Fruit fly (Drosophila melanogaster) whole organism, embryonic: ENCODE measurements around the gene swa.

ENCODE experiments used
- Abd-B ChIP-seq: fragments of 200-800 bp; sonication (Bioruptor generic); optimal IDR thresholded peaks from 2 replicates; lab custom pipeline; 2018; ENCODE audit warnings: missing biosample characterization, mild to moderate bottlenecking, missing genetic modification characterization, moderate library complexity
- Ada2b ChIP-seq: fragments of 200-800 bp; sonication (Bioruptor generic); IDR thresholded peaks from 2 replicates; pipeline ENCODE4 v1.3.6; 2022; ENCODE audit warnings: missing biosample characterization, missing genetic modification characterization
- C15 ChIP-seq: fragments of 200-800 bp; sonication (Bioruptor generic); IDR thresholded peaks from 3 replicates; pipeline ENCODE4 v1.3.6; 2022; ENCODE audit warnings: missing biosample characterization, missing genetic modification characterization
- CG10979 ChIP-seq: fragments of 200-800 bp; sonication (Bioruptor generic); optimal IDR thresholded peaks from 2 replicates; lab custom pipeline; 2018; ENCODE audit warnings: missing biosample characterization, mild to moderate bottlenecking, missing genetic modification characterization, moderate library complexity
- CG11456 ChIP-seq: fragments of 200-800 bp; sonication (Bioruptor generic); IDR thresholded peaks from 3 replicates; pipeline ENCODE4 v1.3.6; 2022; ENCODE audit warnings: missing biosample characterization, missing genetic modification characterization
- CG12299 ChIP-seq: fragments of 200-800 bp; sonication (Bioruptor generic); optimal IDR thresholded peaks from 2 replicates; lab custom pipeline; 2018; ENCODE audit warnings: missing biosample characterization, mild to moderate bottlenecking, missing genetic modification characterization
- CG12744 ChIP-seq: fragments of 200-800 bp; sonication (Bioruptor generic); optimal IDR thresholded peaks from 2 replicates; lab custom pipeline; 2016; ENCODE audit warnings: missing biosample characterization, missing genetic modification characterization
- CG13894 ChIP-seq: fragments of 200-800 bp; sonication (Bioruptor generic); optimal IDR thresholded peaks from 3 replicates; lab custom pipeline; 2018; ENCODE audit warnings: missing biosample characterization, mild to moderate bottlenecking, missing genetic modification characterization, moderate library complexity
- CG14965 ChIP-seq: fragments of 200-800 bp; sonication (Bioruptor generic); optimal IDR thresholded peaks from 2 replicates; lab custom pipeline; 2016; ENCODE audit warnings: missing biosample characterization, missing genetic modification characterization, borderline replicate concordance
- CG15479 ChIP-seq: fragments of 200-800 bp; sonication (Bioruptor generic); optimal IDR thresholded peaks from 3 replicates; lab custom pipeline; 2019; ENCODE audit warnings: missing biosample characterization, mild to moderate bottlenecking, missing genetic modification characterization, moderate library complexity
- CG1603 ChIP-seq: fragments of 200-800 bp; sonication (Bioruptor generic); optimal IDR thresholded peaks from 2 replicates; lab custom pipeline; 2019; ENCODE audit warnings: missing biosample characterization, mild to moderate bottlenecking, missing genetic modification characterization, moderate library complexity
- CG16815 ChIP-seq: fragments of 200-800 bp; sonication (Bioruptor generic); optimal IDR thresholded peaks from 3 replicates; lab custom pipeline; 2017; ENCODE audit warnings: missing biosample characterization, mild to moderate bottlenecking, missing genetic modification characterization
- CG16863 ChIP-seq: fragments of 200-800 bp; sonication (Bioruptor generic); optimal IDR thresholded peaks from 3 replicates; lab custom pipeline; 2016; ENCODE audit warnings: missing biosample characterization, missing genetic modification characterization
- CG17829 ChIP-seq: fragments of 200-800 bp; optimal IDR thresholded peaks from 2 replicates; lab custom pipeline; 2019; ENCODE audit warnings: missing biosample characterization, mild to moderate bottlenecking, missing genetic modification characterization, moderate library complexity
- CG2120 ChIP-seq: fragments of 200-800 bp; sonication (Bioruptor generic); optimal IDR thresholded peaks from 3 replicates; lab custom pipeline; 2016; ENCODE audit warnings: missing biosample characterization, missing genetic modification characterization
- CG2875 ChIP-seq: fragments of 200-800 bp; sonication (Bioruptor generic); optimal IDR thresholded peaks from 2 replicates; lab custom pipeline; 2017; ENCODE audit warnings: missing biosample characterization, mild to moderate bottlenecking, missing genetic modification characterization, missing genetic modification reagents
- CG3065 ChIP-seq: fragments of 200-800 bp; sonication (Bioruptor generic); optimal IDR thresholded peaks from 2 replicates; lab custom pipeline; 2016; ENCODE audit warnings: missing biosample characterization, missing genetic modification characterization
- CG31441 ChIP-seq: fragments of 200-800 bp; sonication (Bioruptor generic); IDR thresholded peaks from 2 replicates; pipeline ENCODE4 v1.3.6; 2022; ENCODE audit warnings: missing biosample characterization, missing genetic modification characterization
- CG32772 ChIP-seq: fragments of 200-800 bp; sonication (Bioruptor generic); IDR thresholded peaks from 2 replicates; pipeline ENCODE4 v1.3.6; 2022; ENCODE audit warnings: missing biosample characterization, missing genetic modification characterization
- CG34422 ChIP-seq: fragments of 200-800 bp; sonication (Bioruptor generic); IDR thresholded peaks from 3 replicates; pipeline ENCODE4 v1.3.6; 2022; ENCODE audit warnings: missing biosample characterization, missing genetic modification characterization
- CG4360 ChIP-seq: fragments of 200-800 bp; sonication (Bioruptor generic); IDR thresholded peaks from 2 replicates; pipeline ENCODE4 v1.3.6; 2022; ENCODE audit warnings: missing biosample characterization, missing genetic modification characterization
- CG7556 ChIP-seq: fragments of 200-800 bp; sonication (Bioruptor generic); optimal IDR thresholded peaks from 2 replicates; lab custom pipeline; 2017; ENCODE audit warnings: missing biosample characterization, mild to moderate bottlenecking, missing genetic modification characterization
- CG7987 ChIP-seq: fragments of 200-800 bp; sonication (Bioruptor generic); optimal IDR thresholded peaks from 2 replicates; lab custom pipeline; 2018; ENCODE audit warnings: missing biosample characterization, mild to moderate bottlenecking, missing genetic modification characterization, moderate library complexity
- CG8290 ChIP-seq, 3 experiments: fragments of 200-800 bp; sonication (Bioruptor generic); optimal IDR thresholded peaks; 2 replicates each; lab custom pipeline; 2016 to 2019; ENCODE audit warnings: missing biosample characterization in 3 of 3, missing genetic modification characterization in 3 of 3, mild to moderate bottlenecking in 2 of 3, moderate library complexity in 1 of 3
- CG8388 ChIP-seq: fragments of 200-800 bp; sonication (Bioruptor generic); optimal IDR thresholded peaks from 2 replicates; lab custom pipeline; 2019; ENCODE audit warnings: missing biosample characterization, mild to moderate bottlenecking, missing genetic modification characterization, moderate library complexity
- CG9932 ChIP-seq: fragments of 200-800 bp; sonication (Bioruptor generic); IDR thresholded peaks from 2 replicates; pipeline ENCODE4 v1.3.6; 2022; ENCODE audit warnings: missing biosample characterization, missing genetic modification characterization
- CHES-1-like ChIP-seq: fragments of 200-800 bp; sonication (Bioruptor generic); optimal IDR thresholded peaks from 2 replicates; lab custom pipeline; 2016; ENCODE audit warnings: missing biosample characterization, missing genetic modification characterization
- Dfd ChIP-seq, 2 experiments: fragments of >200 bp; optimal IDR thresholded peaks; 2 replicates each; lab custom pipeline; 2017; ENCODE audit warnings: missing biosample characterization in 2 of 2, missing genetic modification characterization in 2 of 2
- Doc2 ChIP-seq: fragments of 200-800 bp; sonication (Bioruptor generic); IDR thresholded peaks from 2 replicates; pipeline ENCODE4 v1.3.6; 2022; ENCODE audit warnings: missing biosample characterization, missing genetic modification characterization
- Drgx ChIP-seq: fragments of 200-800 bp; sonication (Bioruptor generic); IDR thresholded peaks from 2 replicates; pipeline ENCODE4 v1.3.6; 2022; ENCODE audit warnings: missing biosample characterization, missing genetic modification characterization
- Fer2 ChIP-seq: fragments of 200-800 bp; sonication (Bioruptor generic); optimal IDR thresholded peaks from 2 replicates; lab custom pipeline; 2018; ENCODE audit warnings: missing biosample characterization, mild to moderate bottlenecking, missing genetic modification characterization, moderate library complexity
- Scr ChIP-seq: fragments of 200-800 bp; sonication (Bioruptor generic); IDR thresholded peaks from 2 replicates; pipeline ENCODE4 v1.3.6; 2022; ENCODE audit warnings: missing biosample characterization, missing genetic modification characterization; ENCODE audit not compliant: partially characterized antibody
- aop ChIP-seq: fragments of 200-800 bp; sonication (Bioruptor generic); IDR thresholded peaks from 2 replicates; pipeline ENCODE4 v1.3.6; 2022; ENCODE audit warnings: missing biosample characterization, missing genetic modification characterization
- bowl ChIP-seq: fragments of 200-800 bp; sonication (Bioruptor generic); IDR thresholded peaks from 2 replicates; pipeline ENCODE4 v1.3.6; 2022; ENCODE audit warnings: missing biosample characterization, missing genetic modification characterization
- chinmo ChIP-seq: fragments of 200-800 bp; sonication (Bioruptor generic); IDR thresholded peaks from 4 replicates; pipeline ENCODE4 v1.3.6; 2022; ENCODE audit warnings: missing biosample characterization, missing genetic modification characterization; ENCODE audit not compliant: partially characterized antibody
- ci ChIP-seq: fragments of 200-800 bp; sonication (Bioruptor generic); IDR thresholded peaks from 3 replicates; pipeline ENCODE4 v1.3.6; 2022; ENCODE audit warnings: missing biosample characterization, missing genetic modification characterization
- corto ChIP-seq: fragments of 200-800 bp; sonication (Bioruptor generic); optimal IDR thresholded peaks from 2 replicates; lab custom pipeline; 2016; ENCODE audit warnings: missing biosample characterization, mild to moderate bottlenecking, missing genetic modification characterization, moderate library complexity
- crp ChIP-seq, 2 experiments: fragments of 200-800 bp; sonication (Bioruptor generic); optimal IDR thresholded peaks; 2 replicates in 1 of 2; 3 replicates in 1 of 2; lab custom pipeline; 2017; ENCODE audit warnings: missing biosample characterization in 2 of 2, missing genetic modification characterization in 2 of 2, mild to moderate bottlenecking in 1 of 2, moderate library complexity in 1 of 2
- dmrt11E ChIP-seq: fragments of 200-800 bp; sonication (Bioruptor generic); optimal IDR thresholded peaks from 3 replicates; lab custom pipeline; 2018; ENCODE audit warnings: missing biosample characterization, mild to moderate bottlenecking, missing genetic modification characterization, moderate library complexity
- dpn ChIP-seq, 2 experiments: fragments of 200-800 bp; sonication (Bioruptor generic); optimal IDR thresholded peaks; 3 replicates each; lab custom pipeline; 2016; ENCODE audit warnings: missing biosample characterization in 2 of 2, missing genetic modification characterization in 2 of 2
- gcm2 ChIP-seq: fragments of 200-800 bp; sonication (Bioruptor generic); optimal IDR thresholded peaks from 2 replicates; lab custom pipeline; 2016; ENCODE audit warnings: missing biosample characterization, missing genetic modification characterization
- hbn ChIP-seq: fragments of 200-800 bp; sonication (Bioruptor generic); IDR thresholded peaks from 2 replicates; pipeline ENCODE4 v1.3.6; 2022; ENCODE audit warnings: missing biosample characterization, missing genetic modification characterization; ENCODE audit not compliant: partially characterized antibody
- pho ChIP-seq: fragments of 200-800 bp; sonication (Bioruptor generic); optimal IDR thresholded peaks from 2 replicates; lab custom pipeline; 2016; ENCODE audit warnings: missing biosample characterization, missing genetic modification characterization
- pros ChIP-seq: fragments of 200-800 bp; sonication (Bioruptor generic); optimal IDR thresholded peaks from 3 replicates; lab custom pipeline; 2019; ENCODE audit warnings: missing biosample characterization, mild to moderate bottlenecking, missing genetic modification characterization, moderate library complexity
- ro ChIP-seq: fragments of 200-800 bp; sonication (Bioruptor generic); IDR thresholded peaks from 2 replicates; pipeline ENCODE4 v1.3.6; 2022; ENCODE audit warnings: missing biosample characterization, missing genetic modification characterization
- row ChIP-seq: fragments of 200-800 bp; sonication (Bioruptor generic); IDR thresholded peaks from 3 replicates; pipeline ENCODE4 v1.3.6; 2022; ENCODE audit warnings: missing biosample characterization, missing genetic modification characterization
- sc ChIP-seq, 3 experiments: fragments of >200 bp in 2 of 3; fragments of 200-800 bp in 1 of 3; sonication (Bioruptor generic) in 1 of 3; optimal IDR thresholded peaks; 2 replicates in 2 of 3; 3 replicates in 1 of 3; lab custom pipeline; 2017; ENCODE audit warnings: mild to moderate bottlenecking in 1 of 3, missing biosample characterization in 1 of 3, missing genetic modification characterization in 1 of 3, missing genetic modification reagents in 1 of 3
- scrt ChIP-seq: fragments of 200-800 bp; sonication (Bioruptor generic); optimal IDR thresholded peaks from 2 replicates; lab custom pipeline; 2018; ENCODE audit warnings: missing biosample characterization, mild to moderate bottlenecking, missing genetic modification characterization, moderate library complexity

swa gene

DNA sequence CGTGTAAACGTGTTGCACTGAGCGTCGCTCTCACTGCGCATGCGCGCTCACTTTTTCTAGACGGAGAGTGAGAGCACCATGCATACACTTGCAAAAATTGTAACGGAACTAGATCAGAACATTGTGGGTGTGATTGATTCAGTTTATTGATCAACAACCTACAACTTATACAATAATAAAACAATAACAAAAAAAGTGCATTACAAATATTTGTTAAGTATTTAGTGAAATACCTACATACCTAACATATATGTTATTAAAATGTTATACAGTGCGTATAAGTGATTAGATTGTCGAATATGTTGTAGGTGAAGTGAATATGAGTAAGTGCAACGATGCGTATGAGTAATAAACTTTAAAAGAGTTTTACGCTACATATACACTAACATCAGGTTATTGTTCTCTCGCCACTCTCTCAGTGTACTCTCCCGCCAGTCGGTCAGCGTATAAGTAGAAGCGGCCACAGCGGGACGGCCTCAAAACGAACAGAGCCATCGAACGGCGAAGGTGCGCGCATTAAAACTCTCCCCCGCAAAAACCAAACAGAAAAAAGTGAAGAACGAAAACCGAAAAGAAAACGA, 35.0 kb downstream of the swa start, which contains the start of gene CG42240 (continued):
- TF ChIP-seq CG31441 (GFP tag; lab: Robert Waterston, UW) (peak; percentile 96), gcm2 (GFP tag; lab: Kevin White, UChicago) (peak; percentile 45), CG8290 (GFP tag; optimal IDR thresholded peaks at IDR 0.05; lab: Kevin White, UChicago) (peak; percentile 29), CG8290 (tag; optimal IDR thresholded peaks at IDR 0.05; lab: Kevin White, UChicago) (peak; percentile 72 to 81), CG8388 (GFP tag; lab: Kevin White, UChicago) (peak; percentile 91), CG10979 (tag; lab: Kevin White, UChicago) (peak; percentile 94), Drgx (GFP tag; lab: Robert Waterston, UW) (peak; percentile 89), CG9932 (GFP tag; lab: Robert Waterston, UW) (peak; percentile 54; the same call in 1 of the 2 replicates), dmrt11E (tag; lab: Kevin White, UChicago) (peak; percentile 72), CG12299 (tag; lab: Kevin White, UChicago) (peak; percentile 81), CG12744 (GFP tag; lab: Kevin White, UChicago) (no peak), CG2120 (GFP tag; lab: Kevin White, UChicago) (peak; percentile 88), CG7556 (GFP tag; lab: Kevin White, UChicago) (peak; percentile 97), CG1603 (tag; lab: Kevin White, UChicago) (peak; percentile 70), Ada2b (GFP tag; lab: Robert Waterston, UW) (peak; percentile 76), aop (no peak), sc (optimal IDR thresholded peaks at IDR 0.05; lab: Kevin White, UChicago) (no peak), sc (GFP tag; optimal IDR thresholded peaks at IDR 0.05; lab: Kevin White, UChicago) (peak; percentile 92), Dfd (GFP tag; optimal IDR thresholded peaks at IDR 0.05; lab: Kevin White, UChicago) (no peak), CG2875 (GFP tag; lab: Kevin White, UChicago) (peak; percentile 92), CHES-1-like (peak; percentile 77), CG3065 (GFP tag; lab: Kevin White, UChicago) (peak; percentile 73), CG16863 (GFP tag; lab: Kevin White, UChicago) (peak; percentile 79), CG11456 (GFP tag; lab: Robert Waterston, UW) (0 out of 3 replicates have a peak, but pooled peaks have one; percentile 58), hbn (no peak), CG32772 (GFP tag; lab: Robert Waterston, UW) (peak; percentile 78), ro (no peak), C15 (GFP tag; lab: Robert Waterston, UW) (0 out of 3 replicates have a peak, but pooled peaks have one; percentile 49), Scr (GFP tag; lab: Robert Waterston, UW) (no peak), ci (peak; percentile 72; the same call in 2 of the 3 replicates), bowl (peak; percentile 46; the same call in 1 of the 2 replicates), Abd-B (GFP tag; lab: Kevin White, UChicago) (peak; percentile 81), pros (no peak), CG4360 (GFP tag; lab: Robert Waterston, UW) (0 out of 2 replicates have a peak, but pooled peaks have one; percentile 16), chinmo (GFP tag; lab: Robert Waterston, UW) (0 out of 4 replicates have a peak, but pooled peaks have one; percentile 35), Doc2 (GFP tag; lab: Robert Waterston, UW) (no peak), pho (GFP tag; lab: Kevin White, UChicago) (peak; percentile 81), corto (GFP tag; lab: Kevin White, UChicago) (peak; percentile 63), CG13894 (peak; percentile 68), CG34422 (GFP tag; lab: Robert Waterston, UW) (peak; percentile 66; the same call in 2 of the 3 replicates), CG7987 (GFP tag; lab: Kevin White, UChicago) (peak; percentile 49), dpn (GFP tag; optimal IDR thresholded peaks at IDR 0.05; lab: Kevin White, UChicago) (peak; percentile 75 to 89), row (GFP tag; lab: Robert Waterston, UW) (peak; percentile 91), crp (GFP tag; optimal IDR thresholded peaks at IDR 0.05; lab: Kevin White, UChicago) (peak in 1 of 2 experiments; percentile 48), CG16815 (GFP tag; lab: Kevin White, UChicago) (peak; percentile 70), CG15479 (no peak), CG14965 (GFP tag; lab: Kevin White, UChicago) (no peak), Fer2 (tag; lab: Kevin White, UChicago) (peak; percentile 77), CG17829 (peak; percentile 92), scrt (GFP tag; lab: Kevin White, UChicago) (peak; percentile 83)
